Worm (Caenorhabditis elegans): ENCODE results near the gene K12H4.5.

ce11 chrIII:8063659-8064058 is 19.4 kb downstream of the K12H4.5 start:
- TF ChIP-seq snpc-4 (GFP tag; optimal IDR thresholded peaks at IDR 0.05) (no peak), snpc-4 (tag; optimal IDR thresholded peaks at IDR 0.05) (no peak), nhr-179 (tag; optimal IDR thresholded peaks at IDR 0.05) (no peak), hlh-26 (GFP tag; conservative IDR thresholded peaks at IDR 0.05) (no peak), pha-4 (tag; optimal IDR thresholded peaks at IDR 0.05) (no peak), F55B11.4 (tag; optimal IDR thresholded peaks at IDR 0.05; ENCODE audit: borderline replicate concordance, insufficient read depth) (no peak), zim-3 (tag; optimal IDR thresholded peaks at IDR 0.05) (no peak), F49E8.2 (tag; optimal IDR thresholded peaks at IDR 0.05; ENCODE audit: insufficient read depth) (no peak), T26A5.8 (tag; optimal IDR thresholded peaks at IDR 0.05) (no peak)
